Fruit fly (Drosophila melanogaster) whole organism, embryonic: ENCODE data around the gene Cp190.

Source experiments
- Abd-B ChIP-seq: fragments of 200-800 bp; sonication (Bioruptor generic); optimal IDR thresholded peaks from 2 replicates; lab custom pipeline; 2018; ENCODE audit warnings: missing biosample characterization, mild to moderate bottlenecking, missing genetic modification characterization, moderate library complexity
- Adf1 ChIP-seq: fragments of 200-800 bp; sonication (Bioruptor generic); IDR thresholded peaks from 2 replicates; pipeline ENCODE4 v1.3.6; 2022; ENCODE audit warnings: missing biosample characterization, missing genetic modification characterization
- CG11093 ChIP-seq: fragments of 200-800 bp; sonication (Bioruptor generic); IDR thresholded peaks from 3 replicates; pipeline ENCODE4 v1.3.6; 2022; ENCODE audit warnings: missing biosample characterization, missing genetic modification characterization
- CG12155 ChIP-seq: fragments of 200-800 bp; sonication (Bioruptor generic); optimal IDR thresholded peaks from 3 replicates; lab custom pipeline; 2016; ENCODE audit warnings: missing biosample characterization, missing genetic modification characterization
- CG14050 ChIP-seq: fragments of 200-800 bp; sonication (Bioruptor generic); IDR thresholded peaks from 3 replicates; pipeline ENCODE4 v1.3.6; 2022; ENCODE audit warnings: missing biosample characterization, missing genetic modification characterization
- CG15011 ChIP-seq: fragments of 200-800 bp; sonication (Bioruptor generic); optimal IDR thresholded peaks from 3 replicates; lab custom pipeline; 2018; ENCODE audit warnings: missing biosample characterization, mild to moderate bottlenecking, missing genetic modification characterization
- CG1603 ChIP-seq: fragments of 200-800 bp; sonication (Bioruptor generic); optimal IDR thresholded peaks from 2 replicates; lab custom pipeline; 2019; ENCODE audit warnings: missing biosample characterization, mild to moderate bottlenecking, missing genetic modification characterization, moderate library complexity
- CG17186 ChIP-seq: fragments of 200-800 bp; sonication (Bioruptor generic); optimal IDR thresholded peaks from 3 replicates; lab custom pipeline; 2017; ENCODE audit warnings: missing biosample characterization, missing genetic modification reagents, missing genetic modification characterization
- CG30431 ChIP-seq: fragments of 200-800 bp; sonication (Bioruptor generic); optimal IDR thresholded peaks from 2 replicates; lab custom pipeline; 2017; ENCODE audit warnings: missing biosample characterization, missing genetic modification characterization
- CG3163 ChIP-seq: fragments of 200-800 bp; sonication (Bioruptor generic); optimal IDR thresholded peaks from 3 replicates; lab custom pipeline; 2016; ENCODE audit warnings: missing biosample characterization, missing genetic modification characterization
- CG32532 ChIP-seq: fragments of 200-800 bp; sonication (Bioruptor generic); IDR thresholded peaks from 2 replicates; pipeline ENCODE4 v1.3.6; 2022; ENCODE audit warnings: missing biosample characterization, missing genetic modification characterization
- CG33213 ChIP-seq: fragments of 200-800 bp; sonication (Bioruptor generic); optimal IDR thresholded peaks from 3 replicates; lab custom pipeline; 2016; ENCODE audit warnings: missing biosample characterization, missing genetic modification characterization
- CG7271 ChIP-seq: fragments of 200-800 bp; sonication (Bioruptor generic); optimal IDR thresholded peaks from 2 replicates; lab custom pipeline; 2018; ENCODE audit warnings: missing biosample characterization, mild to moderate bottlenecking, missing genetic modification characterization, moderate library complexity
- CG7963 ChIP-seq: fragments of 200-800 bp; sonication (Bioruptor generic); IDR thresholded peaks from 3 replicates; pipeline ENCODE4 v1.3.6; 2022; ENCODE audit warnings: missing biosample characterization, missing genetic modification characterization; ENCODE audit not compliant: partially characterized antibody
- CG7987 ChIP-seq: fragments of 200-800 bp; sonication (Bioruptor generic); optimal IDR thresholded peaks from 2 replicates; lab custom pipeline; 2018; ENCODE audit warnings: missing biosample characterization, mild to moderate bottlenecking, missing genetic modification characterization, moderate library complexity
- CG8359 ChIP-seq: fragments of 200-800 bp; sonication (Bioruptor generic); optimal IDR thresholded peaks from 2 replicates; lab custom pipeline; 2017; ENCODE audit warnings: missing biosample characterization, mild to moderate bottlenecking, missing genetic modification characterization, borderline replicate concordance
- D19A ChIP-seq: fragments of 200-800 bp; optimal IDR thresholded peaks from 3 replicates; lab custom pipeline; 2019; ENCODE audit warnings: missing biosample characterization, mild to moderate bottlenecking, missing genetic modification characterization, moderate library complexity
- Dip2 ChIP-seq: fragments of 200-800 bp; sonication (Bioruptor generic); IDR thresholded peaks from 2 replicates; pipeline ENCODE4 v1.3.6; 2022; ENCODE audit warnings: missing biosample characterization, missing genetic modification characterization
- Doc2 ChIP-seq: fragments of 200-800 bp; sonication (Bioruptor generic); IDR thresholded peaks from 2 replicates; pipeline ENCODE4 v1.3.6; 2022; ENCODE audit warnings: missing biosample characterization, missing genetic modification characterization
- Dp ChIP-seq: fragments of 200-800 bp; sonication (Bioruptor generic); optimal IDR thresholded peaks from 2 replicates; lab custom pipeline; 2018; ENCODE audit warnings: missing biosample characterization, mild to moderate bottlenecking, missing genetic modification characterization, moderate library complexity
- E2f2 ChIP-seq: fragments of 200-800 bp; sonication (Bioruptor generic); IDR thresholded peaks from 2 replicates; pipeline ENCODE4 v1.3.6; 2022; ENCODE audit warnings: missing biosample characterization, missing genetic modification characterization
- Eip74EF ChIP-seq, 2 experiments: fragments of 200-800 bp in 1 of 2; fragments of >200 bp in 1 of 2; sonication (Bioruptor generic) in 1 of 2; optimal IDR thresholded peaks; 2 replicates each; lab custom pipeline; 2017 to 2019; ENCODE audit warnings: missing biosample characterization in 2 of 2, missing genetic modification characterization in 2 of 2, mild to moderate bottlenecking in 1 of 2, moderate library complexity in 1 of 2
- HLH4C ChIP-seq: fragments of 200-800 bp; sonication (Bioruptor generic); IDR thresholded peaks from 3 replicates; pipeline ENCODE4 v1.3.6; 2022; ENCODE audit warnings: missing biosample characterization, missing genetic modification characterization; ENCODE audit not compliant: partially characterized antibody
- Hsf ChIP-seq: fragments of 200-800 bp; sonication (Bioruptor generic); optimal IDR thresholded peaks from 3 replicates; lab custom pipeline; 2016; ENCODE audit warnings: missing biosample characterization, missing genetic modification characterization
- MESR4 ChIP-seq: fragments of 200-800 bp; sonication (Bioruptor generic); optimal IDR thresholded peaks from 2 replicates; lab custom pipeline; 2018; ENCODE audit warnings: missing biosample characterization, mild to moderate bottlenecking, missing genetic modification characterization, moderate library complexity
- Pdp1 ChIP-seq, 2 experiments: fragments of 200-800 bp; sonication (Bioruptor generic); optimal IDR thresholded peaks; 3 replicates each; lab custom pipeline; 2016; ENCODE audit warnings: missing biosample characterization in 2 of 2, missing genetic modification characterization in 2 of 2, mild to moderate bottlenecking in 1 of 2, moderate library complexity in 1 of 2
- Poxn ChIP-seq: fragments of 200-800 bp; sonication (Bioruptor generic); IDR thresholded peaks from 2 replicates; pipeline ENCODE4 v1.3.6; 2022; ENCODE audit warnings: missing biosample characterization, missing genetic modification characterization
- Sin3A ChIP-seq: fragments of >200 bp; optimal IDR thresholded peaks from 2 replicates; lab custom pipeline; 2018
- Vsx1 ChIP-seq: fragments of 200-800 bp; sonication (Bioruptor generic); optimal IDR thresholded peaks from 2 replicates; lab custom pipeline; 2017; ENCODE audit warnings: missing biosample characterization, mild to moderate bottlenecking, missing genetic modification characterization, missing genetic modification reagents
- Xbp1 ChIP-seq: fragments of 200-800 bp; sonication (Bioruptor generic); optimal IDR thresholded peaks from 3 replicates; lab custom pipeline; 2016; ENCODE audit warnings: missing biosample characterization, mild to moderate bottlenecking, missing genetic modification characterization
- amos ChIP-seq: fragments of 200-800 bp; sonication (Bioruptor generic); IDR thresholded peaks from 2 replicates; pipeline ENCODE4 v1.3.6; 2022; ENCODE audit warnings: missing biosample characterization, missing genetic modification characterization; ENCODE audit not compliant: partially characterized antibody
- ato ChIP-seq: fragments of 200-800 bp; sonication (Bioruptor generic); IDR thresholded peaks from 2 replicates; pipeline ENCODE4 v1.3.6; 2022; ENCODE audit warnings: missing biosample characterization, missing genetic modification characterization; ENCODE audit not compliant: partially characterized antibody
- caup ChIP-seq: fragments of 200-800 bp; sonication (Bioruptor generic); optimal IDR thresholded peaks from 3 replicates; lab custom pipeline; 2017; ENCODE audit warnings: missing biosample characterization, mild to moderate bottlenecking, missing genetic modification characterization, moderate library complexity; ENCODE audit not compliant: severe bottlenecking
- crol ChIP-seq: fragments of 200-800 bp; sonication (Bioruptor generic); IDR thresholded peaks from 2 replicates; pipeline ENCODE4 v1.3.6; 2022; ENCODE audit warnings: missing biosample characterization, missing genetic modification characterization
- dm ChIP-seq: fragments of 200-800 bp; sonication (Bioruptor generic); optimal IDR thresholded peaks from 3 replicates; lab custom pipeline; 2016; ENCODE audit warnings: missing biosample characterization, missing genetic modification characterization
- gfzf ChIP-seq: fragments of 200-800 bp; sonication (Bioruptor generic); optimal IDR thresholded peaks from 2 replicates; lab custom pipeline; 2016; ENCODE audit warnings: missing biosample characterization, mild to moderate bottlenecking, missing genetic modification characterization, moderate library complexity
- gro ChIP-seq: fragments of 200-800 bp; sonication (Bioruptor generic); optimal IDR thresholded peaks from 2 replicates; lab custom pipeline; 2016; ENCODE audit warnings: missing biosample characterization, missing genetic modification characterization
- hbn ChIP-seq: fragments of 200-800 bp; sonication (Bioruptor generic); IDR thresholded peaks from 2 replicates; pipeline ENCODE4 v1.3.6; 2022; ENCODE audit warnings: missing biosample characterization, missing genetic modification characterization; ENCODE audit not compliant: partially characterized antibody
- her ChIP-seq: fragments of 200-800 bp; sonication (Bioruptor generic); optimal IDR thresholded peaks from 2 replicates; lab custom pipeline; 2016; ENCODE audit warnings: missing biosample characterization, missing genetic modification characterization
- hkb ChIP-seq, 2 experiments: fragments of 200-800 bp in 1 of 2; fragments of >200 bp in 1 of 2; sonication (Bioruptor generic) in 1 of 2; IDR thresholded peaks in 1 of 2; optimal IDR thresholded peaks in 1 of 2; 2 replicates each; pipeline versions ENCODE4 v1.3.6 to Lab custom; 2017 to 2022; ENCODE audit warnings: missing biosample characterization in 1 of 2, missing genetic modification characterization in 1 of 2
- hth ChIP-seq: fragments of >200 bp; optimal IDR thresholded peaks from 2 replicates; lab custom pipeline; 2017; ENCODE audit warnings: inconsistent platforms
- jigr1 ChIP-seq: fragments of 200-800 bp; sonication (Bioruptor generic); IDR thresholded peaks from 3 replicates; pipeline ENCODE4 v1.3.6; 2022; ENCODE audit warnings: missing biosample characterization, missing genetic modification characterization
- kay ChIP-seq: fragments of 200-800 bp; sonication (Bioruptor generic); optimal IDR thresholded peaks from 2 replicates; lab custom pipeline; 2016; ENCODE audit warnings: missing biosample characterization, missing genetic modification characterization
- nerfin-1 ChIP-seq: fragments of 200-800 bp; sonication (Bioruptor generic); optimal IDR thresholded peaks from 3 replicates; lab custom pipeline; 2019; ENCODE audit warnings: missing biosample characterization, mild to moderate bottlenecking, missing genetic modification characterization, moderate library complexity
- org-1 ChIP-seq: fragments of 200-800 bp; sonication (Bioruptor generic); optimal IDR thresholded peaks from 2 replicates; lab custom pipeline; 2017; ENCODE audit warnings: missing biosample characterization, missing genetic modification characterization
- pfk ChIP-seq: fragments of 200-800 bp; sonication (Bioruptor generic); optimal IDR thresholded peaks from 2 replicates; lab custom pipeline; 2018; ENCODE audit warnings: missing biosample characterization, mild to moderate bottlenecking, missing genetic modification characterization, moderate library complexity
- phol ChIP-seq: fragments of 200-800 bp; sonication (Bioruptor generic); optimal IDR thresholded peaks from 3 replicates; lab custom pipeline; 2018; ENCODE audit warnings: missing biosample characterization, mild to moderate bottlenecking, missing genetic modification characterization, moderate library complexity
- psq ChIP-seq: fragments of 200-800 bp; sonication (Bioruptor generic); optimal IDR thresholded peaks from 2 replicates; lab custom pipeline; 2017; ENCODE audit warnings: missing biosample characterization, missing genetic modification characterization
- unc-4 ChIP-seq: fragments of 200-800 bp; sonication (Bioruptor generic); IDR thresholded peaks from 2 replicates; pipeline ENCODE4 v1.3.6; 2022; ENCODE audit warnings: missing biosample characterization, missing genetic modification characterization; ENCODE audit not compliant: partially characterized antibody

Cp190 gene

DNA sequence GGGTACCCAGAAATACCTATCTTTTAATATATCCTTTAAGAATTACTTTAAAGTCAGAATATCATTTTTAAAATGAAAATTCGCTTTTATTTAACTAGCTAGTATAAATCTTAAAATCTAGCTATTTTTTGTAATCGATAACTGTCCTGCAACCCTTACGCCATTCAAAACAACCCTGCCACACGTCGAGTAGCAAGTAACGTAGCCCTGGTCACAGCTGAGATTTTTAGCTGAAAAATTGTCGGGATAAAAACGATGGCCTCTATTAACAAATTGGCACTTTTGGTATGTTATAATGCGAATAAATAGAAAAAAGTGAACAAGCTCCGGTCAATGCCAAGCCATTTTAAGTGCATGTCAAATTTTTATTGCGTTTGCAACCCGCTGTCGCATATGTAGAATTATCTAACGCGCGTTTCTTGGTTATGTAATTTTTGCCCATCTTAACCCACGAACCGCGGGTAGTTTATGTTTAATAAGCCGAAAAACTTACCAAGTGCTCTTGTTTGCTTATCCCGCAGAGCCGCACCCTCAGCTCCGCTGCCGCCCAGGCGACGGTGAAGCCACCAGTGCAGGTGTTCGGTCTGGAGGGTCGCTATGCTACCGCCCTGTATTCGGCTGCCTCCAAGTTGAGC lies 9.5 kb downstream of the Cp190 start, which contains the start of gene ATPsynO (continued):
- TF ChIP-seq dm (GFP tag; lab: Kevin White, UChicago) (peak; percentile 57), phol (peak; percentile 79), CG30431 (GFP tag; lab: Kevin White, UChicago) (no peak), hkb (optimal IDR thresholded peaks at IDR 0.05; lab: Kevin White, UChicago) (no peak), hkb (GFP tag; IDR thresholded peaks at IDR 0.05; lab: Robert Waterston, UW) (no peak), CG8359 (no peak), caup (GFP tag; lab: Kevin White, UChicago) (peak; percentile 23), nerfin-1 (tag; lab: Kevin White, UChicago) (peak; percentile 17), CG33213 (GFP tag; lab: Kevin White, UChicago) (peak; percentile 35), CG1603 (tag; lab: Kevin White, UChicago) (peak; percentile 79), gfzf (peak; percentile 46), CG7271 (tag; lab: Kevin White, UChicago) (peak; percentile 12), gro (GFP tag; lab: Kevin White, UChicago) (peak; percentile 51), Vsx1 (GFP tag; lab: Kevin White, UChicago) (no peak), Doc2 (GFP tag; lab: Robert Waterston, UW) (no peak), CG7987 (peak; percentile 18), ato (GFP tag; lab: Robert Waterston, UW) (no peak), CG32532 (0 out of 2 replicates have a peak, but pooled peaks have one; percentile 7), CG17186 (GFP tag; lab: Kevin White, UChicago) (peak; percentile 15), CG3163 (no peak), MESR4 (GFP tag; lab: Kevin White, UChicago) (peak; percentile 93), Abd-B (no peak), psq (no peak), Pdp1 (GFP tag; optimal IDR thresholded peaks at IDR 0.05; lab: Kevin White, UChicago) (peak in 1 of 2 experiments; percentile 99), org-1 (no peak), CG14050 (GFP tag; lab: Robert Waterston, UW) (no peak), Eip74EF (GFP tag; optimal IDR thresholded peaks at IDR 0.05; lab: Kevin White, UChicago) (no peak)

DNA sequence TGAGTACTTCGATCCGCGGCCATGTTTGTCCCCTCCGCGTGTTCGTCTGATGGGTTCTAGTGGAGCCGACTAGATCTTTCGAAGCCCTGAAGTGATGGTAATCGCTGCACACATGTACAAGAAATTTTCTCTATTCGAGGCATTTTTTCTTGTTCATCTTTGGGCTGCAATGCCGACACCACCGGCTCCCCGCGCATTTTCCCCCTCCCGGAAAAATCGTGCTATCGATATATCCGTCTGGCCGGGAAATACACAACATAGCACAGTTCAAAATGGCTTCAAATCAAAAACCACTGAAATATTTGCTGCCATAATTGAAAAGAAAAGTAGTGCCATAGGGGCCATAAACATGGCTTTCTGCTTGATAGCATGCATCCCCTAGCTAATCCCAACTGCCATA lies 11.1 kb downstream of the Cp190 start:
- TF ChIP-seq Dp (GFP tag; lab: Kevin White, UChicago) (peak; percentile 29), HLH4C (GFP tag; lab: Robert Waterston, UW) (peak; percentile 6; the same call in 2 of the 3 replicates), E2f2 (peak; percentile 43; the same call in 1 of the 2 replicates), crol (GFP tag; lab: Robert Waterston, UW) (peak; percentile 87), phol (peak; percentile 30), Dip2 (GFP tag; lab: Robert Waterston, UW) (no peak), CG15011 (GFP tag; lab: Kevin White, UChicago) (no peak), Adf1 (GFP tag; lab: Robert Waterston, UW) (no peak), Poxn (GFP tag; lab: Robert Waterston, UW) (no peak), kay (GFP tag; lab: Kevin White, UChicago) (no peak), hth (lab: Kevin White, UChicago) (no peak), her (GFP tag; lab: Kevin White, UChicago) (no peak), jigr1 (GFP tag; lab: Robert Waterston, UW) (no peak), D19A (tag; lab: Kevin White, UChicago) (no peak), CG11093 (no peak), CG12155 (no peak), CG7963 (GFP tag; lab: Robert Waterston, UW) (no peak), Sin3A (no peak), hbn (GFP tag; lab: Robert Waterston, UW) (peak; percentile 30), Xbp1 (GFP tag; lab: Kevin White, UChicago) (no peak), Hsf (no peak), pfk (GFP tag; lab: Kevin White, UChicago) (no peak), amos (GFP tag; lab: Robert Waterston, UW) (peak; percentile 33; the same call in 1 of the 2 replicates), ato (GFP tag; lab: Robert Waterston, UW) (0 out of 2 replicates have a peak, but pooled peaks have one; percentile 30), unc-4 (peak; percentile 37)
